Fruit fly (Drosophila melanogaster): Measurements from ENCODE around the gene Nnf1b.

dm6 chr2L:837989-838388, 27.6 kb downstream of the Nnf1b start:
- TF ChIP-seq trh (GFP tag; optimal IDR thresholded peaks at IDR 0.05) (no peak), TFAM (GFP tag; optimal IDR thresholded peaks at IDR 0.05) (no peak), Antp (GFP tag; optimal IDR thresholded peaks at IDR 0.05) (peak; percentile 36), ftz-f1 (GFP tag; optimal IDR thresholded peaks at IDR 0.05) (no peak)

Measured in whole organism, embryonic.